Fruit fly (Drosophila melanogaster) whole organism, pupa: ENCODE data around the gene Sec5.

ENCODE experiments used
- CG13204 ChIP-seq: fragments of 200-800 bp; sonication (Bioruptor generic); optimal IDR thresholded peaks from 2 replicates; lab custom pipeline; 2018; ENCODE audit warnings: missing biosample characterization, mild to moderate bottlenecking, missing genetic modification characterization, moderate library complexity
- CG17806 ChIP-seq: fragments of 200-800 bp; sonication (Bioruptor generic); optimal IDR thresholded peaks from 2 replicates; lab custom pipeline; 2018; ENCODE audit warnings: missing biosample characterization, mild to moderate bottlenecking, missing genetic modification characterization, moderate library complexity
- CG32121 ChIP-seq: fragments of 200-800 bp; sonication (Bioruptor generic); IDR thresholded peaks from 2 replicates; pipeline ENCODE4 v1.3.6; 2022; ENCODE audit warnings: missing biosample characterization, missing genetic modification characterization
- CG34367 ChIP-seq: fragments of 200-800 bp; sonication (Bioruptor generic); optimal IDR thresholded peaks from 2 replicates; lab custom pipeline; 2018; ENCODE audit warnings: missing biosample characterization, mild to moderate bottlenecking, missing genetic modification characterization
- CG4496 ChIP-seq: fragments of 200-800 bp; sonication (Bioruptor generic); IDR thresholded peaks from 3 replicates; pipeline ENCODE4 v1.3.6; 2022; ENCODE audit warnings: missing biosample characterization, missing genetic modification characterization
- CG8159 ChIP-seq: fragments of 200-800 bp; sonication (Bioruptor generic); optimal IDR thresholded peaks from 3 replicates; lab custom pipeline; 2018; ENCODE audit warnings: missing biosample characterization, mild to moderate bottlenecking, missing genetic modification characterization, moderate library complexity
- Pif1A ChIP-seq: fragments of 200-800 bp; sonication (Bioruptor generic); optimal IDR thresholded peaks from 3 replicates; lab custom pipeline; 2016; ENCODE audit warnings: missing biosample characterization, missing genetic modification characterization
- Pif1B ChIP-seq: fragments of 200-800 bp; sonication (Bioruptor generic); optimal IDR thresholded peaks from 3 replicates; lab custom pipeline; 2016; ENCODE audit warnings: missing biosample characterization, missing genetic modification characterization
- Snoo ChIP-seq: fragments of 200-800 bp; sonication (Bioruptor generic); optimal IDR thresholded peaks from 3 replicates; lab custom pipeline; 2017; ENCODE audit warnings: missing biosample characterization, mild to moderate bottlenecking, missing genetic modification characterization, inconsistent platforms
- fd96Ca ChIP-seq: fragments of 200-800 bp; sonication (Bioruptor generic); IDR thresholded peaks from 3 replicates; pipeline ENCODE4 v1.3.6; 2022; ENCODE audit warnings: missing biosample characterization, missing genetic modification characterization

DNA sequence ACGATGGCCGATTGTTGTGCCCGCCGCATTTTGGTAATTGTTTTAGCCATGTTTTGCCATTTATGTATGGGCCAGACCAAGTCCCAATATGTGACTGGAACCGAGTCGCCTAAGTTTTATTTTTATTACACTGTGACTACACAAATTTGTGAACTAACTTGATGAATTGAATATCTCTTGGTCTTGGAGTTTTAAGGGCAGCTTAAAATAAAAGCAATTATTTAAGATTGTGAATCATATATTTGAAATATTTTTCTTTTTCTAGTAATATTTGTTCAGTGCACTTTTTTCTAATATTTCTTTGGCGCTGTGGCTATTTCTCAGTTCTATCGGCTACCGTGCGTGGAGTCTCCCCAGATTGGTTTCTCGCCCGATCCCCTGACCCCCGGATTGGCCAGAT is 36.4 kb downstream of the Sec5 start:
- TF ChIP-seq CG32121 (peak; percentile 48; the same call in 1 of the 2 replicates), Pif1A (GFP tag; lab: Kevin White, UChicago) (no peak), CG17806 (tag; lab: Kevin White, UChicago) (no peak), CG4496 (GFP tag; lab: Robert Waterston, UW) (no peak; the same call in 2 of the 3 replicates), fd96Ca (no peak), Pif1B (GFP tag; lab: Kevin White, UChicago) (no peak), Snoo (tag; lab: Kevin White, UChicago) (no peak), CG34367 (no peak), CG13204 (GFP tag; lab: Kevin White, UChicago) (no peak), CG8159 (tag; lab: Kevin White, UChicago) (no peak)
